Worm (Caenorhabditis elegans) whole organism, L4 larva: ENCODE data around the gene ttr-48.

Source experiments
- F10B5.3 ChIP-seq: sonication (generic microtip); optimal IDR thresholded peaks from 2 replicates; lab custom pipeline; 2016; ENCODE audit warnings: mild to moderate bottlenecking, missing genetic modification characterization, missing compliant biosample characterization
- R02D3.7 ChIP-seq: fragments of 150-350 bp; sonication (generic microtip); optimal IDR thresholded peaks from 3 replicates; lab custom pipeline; 2014; ENCODE audit warnings: missing biosample characterization, missing genetic modification characterization
- T20F7.1 ChIP-seq: fragments of 200-800 bp; sonication (Bioruptor generic); optimal IDR thresholded peaks from 2 replicates; lab custom pipeline; 2018; ENCODE audit warnings: mild to moderate bottlenecking, missing genetic modification characterization, missing compliant biosample characterization
- Y105C5A.15 ChIP-seq: fragments of 200-800 bp; sonication (Bioruptor generic); IDR thresholded peaks from 2 replicates; pipeline ENCODE4 v1.3.6; 2022; ENCODE audit warnings: missing genetic modification characterization, missing compliant biosample characterization
- Y48G9A.11 ChIP-seq: fragments of 200-800 bp; sonication (Bioruptor generic); IDR thresholded peaks from 2 replicates; pipeline ENCODE4 v1.3.6; 2022; ENCODE audit warnings: missing genetic modification reagents, missing genetic modification characterization, missing compliant biosample characterization
- Y75B8A.6 ChIP-seq: fragments of 200-800 bp; sonication (Bioruptor generic); IDR thresholded peaks from 2 replicates; pipeline ENCODE4 v1.3.6; 2022; ENCODE audit warnings: missing genetic modification reagents, missing genetic modification characterization, missing compliant biosample characterization
- ZK337.2 ChIP-seq: fragments of 200-800 bp; sonication (Bioruptor generic); IDR thresholded peaks from 2 replicates; pipeline ENCODE4 v1.3.6; 2022; ENCODE audit warnings: missing genetic modification reagents, missing genetic modification characterization, missing compliant biosample characterization
- ZK546.5 ChIP-seq, 2 experiments: sonication (generic microtip); optimal IDR thresholded peaks; 2 replicates each; lab custom pipeline; 2017; ENCODE audit warnings: missing biosample characterization in 2 of 2, missing genetic modification characterization in 2 of 2
- aha-1 ChIP-seq: fragments of 150-350 bp; peaks from one replicate; lab custom pipeline; 2014; ENCODE audit warnings: missing biosample characterization, missing genetic modification characterization
- attf-4 ChIP-seq: sonication (generic microtip); optimal IDR thresholded peaks from 3 replicates; lab custom pipeline; 2017; ENCODE audit warnings: missing biosample characterization, missing genetic modification characterization
- ceh-32 ChIP-seq: sonication (generic microtip); optimal IDR thresholded peaks from 2 replicates; lab custom pipeline; 2016; ENCODE audit warnings: mild to moderate bottlenecking, missing genetic modification characterization, missing compliant biosample characterization; ENCODE audit not compliant: poor library complexity
- ceh-62 ChIP-seq: sonication (generic microtip); optimal IDR thresholded peaks from 2 replicates; lab custom pipeline; 2017; ENCODE audit warnings: missing biosample characterization, missing genetic modification characterization
- daf-16 ChIP-seq, 3 experiments: sonication (generic microtip); optimal IDR thresholded peaks; 2 replicates each; lab custom pipeline; 2016 to 2017; ENCODE audit warnings: missing genetic modification characterization in 3 of 3, missing genetic modification reagents in 3 of 3, mild to moderate bottlenecking in 2 of 3, missing compliant biosample characterization in 2 of 3, missing biosample characterization in 1 of 3, moderate library complexity in 1 of 3
- dmd-8 ChIP-seq: fragments of 200-800 bp; sonication (Bioruptor generic); IDR thresholded peaks from 2 replicates; pipeline ENCODE4 v1.3.6; 2022; ENCODE audit warnings: missing genetic modification characterization, missing compliant biosample characterization
- duxl-1 ChIP-seq: sonication (generic microtip); optimal IDR thresholded peaks from 2 replicates; lab custom pipeline; 2016; ENCODE audit warnings: mild to moderate bottlenecking, missing genetic modification characterization, moderate library complexity, missing compliant biosample characterization; ENCODE audit not compliant: poor library complexity
- egl-27 ChIP-seq: sonication (generic microtip); optimal IDR thresholded peaks from 3 replicates; lab custom pipeline; 2017; ENCODE audit warnings: missing biosample characterization, missing genetic modification reagents, missing genetic modification characterization
- egl-43 ChIP-seq: fragments of 200-800 bp; sonication (Bioruptor generic); IDR thresholded peaks from 2 replicates; pipeline ENCODE4 v1.3.6; 2022; ENCODE audit warnings: missing genetic modification reagents, missing genetic modification characterization, missing compliant biosample characterization
- fkh-10 ChIP-seq: fragments of 150-350 bp; optimal IDR thresholded peaks from 2 replicates; lab custom pipeline; 2014; ENCODE audit warnings: missing biosample characterization, missing genetic modification reagents, missing genetic modification characterization
- gei-8 ChIP-seq: fragments of 200-800 bp; sonication (Bioruptor generic); optimal IDR thresholded peaks from 2 replicates; lab custom pipeline; 2018; ENCODE audit warnings: mild to moderate bottlenecking, missing genetic modification characterization, missing compliant biosample characterization
- hif-1 ChIP-seq, 2 experiments: sonication (generic microtip); optimal IDR thresholded peaks; 2 replicates each; lab custom pipeline; 2016 to 2017; ENCODE audit warnings: missing compliant biosample characterization in 2 of 2, missing genetic modification characterization in 2 of 2, missing genetic modification reagents in 2 of 2, missing genotype in 2 of 2, mild to moderate bottlenecking in 1 of 2
- hmg-1.1 ChIP-seq: fragments of 200-800 bp; sonication (Bioruptor generic); IDR thresholded peaks from 2 replicates; pipeline ENCODE4 v1.3.6; 2022; ENCODE audit warnings: missing genetic modification reagents, missing genetic modification characterization, missing compliant biosample characterization
- lin-1 ChIP-seq: fragments of 200-800 bp; sonication (Bioruptor generic); IDR thresholded peaks from 2 replicates; pipeline ENCODE4 v1.3.6; 2022; ENCODE audit warnings: missing genetic modification reagents, missing genetic modification characterization, missing compliant biosample characterization
- lin-13 ChIP-seq: fragments of 150-350 bp; optimal IDR thresholded peaks from 2 replicates; lab custom pipeline; 2014; ENCODE audit warnings: missing biosample characterization, missing genetic modification reagents, missing genetic modification characterization
- lin-15B ChIP-seq: fragments of 150-350 bp; sonication (generic microtip); optimal IDR thresholded peaks from 3 replicates; lab custom pipeline; 2014; ENCODE audit warnings: missing biosample characterization, missing genetic modification characterization
- lin-29 ChIP-seq: fragments of 200-800 bp; sonication (Bioruptor generic); IDR thresholded peaks from 2 replicates; pipeline ENCODE4 v1.3.6; 2022; ENCODE audit warnings: missing genetic modification reagents, missing genetic modification characterization, missing compliant biosample characterization
- lin-39 ChIP-seq: fragments of 150-350 bp; optimal IDR thresholded peaks from 2 replicates; lab custom pipeline; 2014; ENCODE audit warnings: missing biosample characterization, missing genetic modification reagents, missing genetic modification characterization
- lir-3 ChIP-seq: sonication (generic microtip); optimal IDR thresholded peaks from 2 replicates; lab custom pipeline; 2016; ENCODE audit warnings: mild to moderate bottlenecking, missing genetic modification characterization, missing compliant biosample characterization
- lsy-2 ChIP-seq, 2 experiments: fragments of 150-350 bp in 1 of 2; sonication (generic microtip) in 1 of 2; optimal IDR thresholded peaks; 2 replicates each; lab custom pipeline; 2014 to 2017; ENCODE audit warnings: missing biosample characterization in 2 of 2, missing genetic modification characterization in 2 of 2
- madf-5 ChIP-seq, 2 experiments: fragments of 200-800 bp; sonication (Bioruptor generic); IDR thresholded peaks; 2 replicates each; pipeline ENCODE4 v1.3.6; 2022; ENCODE audit warnings: missing compliant biosample characterization in 2 of 2, missing genetic modification characterization in 2 of 2
- madf-9 ChIP-seq: fragments of 200-800 bp; sonication (Bioruptor generic); conservative IDR thresholded peaks from 2 replicates; pipeline ENCODE4 v1.3.6; 2022; ENCODE audit warnings: missing genetic modification reagents, missing genetic modification characterization, missing compliant biosample characterization
- mdl-1 ChIP-seq, 2 experiments: fragments of 150-350 bp in 1 of 2; sonication (generic microtip) in 1 of 2; optimal IDR thresholded peaks; 2 replicates each; lab custom pipeline; 2014 to 2017; ENCODE audit warnings: missing biosample characterization in 2 of 2, missing genetic modification characterization in 2 of 2
- mes-2 ChIP-seq: sonication (generic microtip); optimal IDR thresholded peaks from 2 replicates; lab custom pipeline; 2016; ENCODE audit warnings: missing genotype, mild to moderate bottlenecking, missing genetic modification characterization, missing compliant biosample characterization; ENCODE audit not compliant: poor library complexity, severe bottlenecking
- nhr-111 ChIP-seq: fragments of 200-800 bp; sonication (Bioruptor generic); optimal IDR thresholded peaks from 2 replicates; lab custom pipeline; 2018; ENCODE audit warnings: mild to moderate bottlenecking, missing genetic modification characterization, missing compliant biosample characterization
- nhr-41 ChIP-seq: fragments of 200-800 bp; sonication (Bioruptor generic); IDR thresholded peaks from 2 replicates; pipeline ENCODE4 v1.3.6; 2022; ENCODE audit warnings: missing genetic modification reagents, missing genetic modification characterization, missing compliant biosample characterization
- nhr-42 ChIP-seq: fragments of 200-800 bp; sonication (Bioruptor generic); IDR thresholded peaks from 2 replicates; pipeline ENCODE4 v1.3.6; 2022; ENCODE audit warnings: missing genetic modification characterization, missing compliant biosample characterization
- nhr-48 ChIP-seq: sonication (generic microtip); optimal IDR thresholded peaks from 2 replicates; lab custom pipeline; 2016; ENCODE audit warnings: mild to moderate bottlenecking, missing genetic modification characterization, missing compliant biosample characterization
- nhr-6 ChIP-seq: fragments of 150-350 bp; optimal IDR thresholded peaks from 2 replicates; lab custom pipeline; 2014; ENCODE audit warnings: missing biosample characterization, missing genetic modification characterization
- nhr-76 ChIP-seq: fragments of 150-350 bp; optimal IDR thresholded peaks from 2 replicates; lab custom pipeline; 2014; ENCODE audit warnings: missing biosample characterization, missing genetic modification characterization
- php-3 ChIP-seq: fragments of 200-800 bp; sonication (Bioruptor generic); IDR thresholded peaks from 2 replicates; pipeline ENCODE4 v1.3.6; 2022; ENCODE audit warnings: missing genetic modification reagents, missing genetic modification characterization, missing compliant biosample characterization
- set-16 ChIP-seq: fragments of 200-800 bp; sonication (Bioruptor generic); IDR thresholded peaks from 2 replicates; pipeline ENCODE4 v1.3.6; 2022; ENCODE audit warnings: missing genetic modification reagents, missing genetic modification characterization, missing compliant biosample characterization
- snpc-4 ChIP-seq: fragments of 150-350 bp; optimal IDR thresholded peaks from 2 replicates; lab custom pipeline; 2014; ENCODE audit warnings: missing biosample characterization, missing genetic modification characterization
- spr-1 ChIP-seq: sonication (generic microtip); optimal IDR thresholded peaks from 2 replicates; lab custom pipeline; 2016; ENCODE audit warnings: mild to moderate bottlenecking, missing genetic modification characterization, missing compliant biosample characterization
- spr-3 ChIP-seq: fragments of 200-800 bp; sonication (Bioruptor generic); optimal IDR thresholded peaks from 2 replicates; lab custom pipeline; 2018; ENCODE audit warnings: mild to moderate bottlenecking, missing genetic modification characterization, missing compliant biosample characterization
- unc-62 ChIP-seq, 3 experiments: fragments of 150-350 bp in 1 of 3; sonication (generic microtip); optimal IDR thresholded peaks in 2 of 3; peaks in 1 of 3; 1 replicate in 1 of 3; 2 replicates in 2 of 3; lab custom pipeline; 2014 to 2017; ENCODE audit warnings: missing biosample characterization in 3 of 3, missing genetic modification characterization in 3 of 3, missing genetic modification reagents in 3 of 3, missing genotype in 1 of 3
- zfp-3 ChIP-seq: fragments of 200-800 bp; sonication (Bioruptor generic); conservative IDR thresholded peaks from 2 replicates; pipeline ENCODE4 v1.3.6; 2022; ENCODE audit warnings: missing genetic modification reagents, missing genetic modification characterization, missing compliant biosample characterization
- zip-11 ChIP-seq: fragments of 200-800 bp; sonication (Bioruptor generic); IDR thresholded peaks from 2 replicates; pipeline ENCODE4 v1.3.6; 2022; ENCODE audit warnings: missing genetic modification characterization, missing compliant biosample characterization

The ttr-48 gene

ce11 chrX:3824907-3825689 lies 17.1 kb downstream of the ttr-48 start (continued):
- TF ChIP-seq T20F7.1 (GFP tag; lab: Kevin White, UChicago) (peak; percentile 30), nhr-111 (GFP tag; lab: Kevin White, UChicago) (no peak), Y48G9A.11 (no peak), unc-62 (GFP tag; optimal IDR thresholded peaks at IDR 0.05 in 1 of 2; lab: Kevin White, UChicago) (peak in 1 of 2 experiments; percentile 95), unc-62 (tag; optimal IDR thresholded peaks at IDR 0.05; lab: Kevin White, UChicago) (no peak), aha-1 (tag; lab: Kevin White, UChicago) (no peak), ZK546.5 (tag; optimal IDR thresholded peaks at IDR 0.05; lab: Kevin White, UChicago) (no peak), F10B5.3 (tag; lab: Kevin White, UChicago) (no peak), ceh-62 (no peak)
- TF ChIP-seq, all 104 proteins: peak for 10

ce11 chrX:3824443-3824842 lies 17.8 kb downstream of the ttr-48 start:
- TF ChIP-seq lir-3 (tag; lab: Kevin White, UChicago): no peak
- TF ChIP-seq egl-27 (tag; lab: Kevin White, UChicago): no peak
- no peak for TF ChIP-seq lin-39 (tag; lab: Kevin White, UChicago)
- TF ChIP-seq T20F7.1 (GFP tag; lab: Kevin White, UChicago): no peak
- no peak for TF ChIP-seq nhr-6 (tag; lab: Kevin White, UChicago)
- no peak for TF ChIP-seq zfp-3 (GFP tag; lab: Robert Waterston, UW)
- TF ChIP-seq hif-1 (tag; optimal IDR thresholded peaks at IDR 0.05; lab: Kevin White, UChicago): no peak
- no peak for TF ChIP-seq madf-5 (GFP tag; IDR thresholded peaks at IDR 0.05; lab: Robert Waterston, UW)
- TF ChIP-seq attf-4 (tag; lab: Kevin White, UChicago): no peak
- no peak for TF ChIP-seq nhr-42 (GFP tag; lab: Robert Waterston, UW)
- TF ChIP-seq fkh-10 (GFP tag; lab: Kevin White, UChicago): no peak
- TF ChIP-seq spr-3 (GFP tag; lab: Kevin White, UChicago): no peak
- TF ChIP-seq ceh-32: no peak
- no peak for TF ChIP-seq ZK337.2 (GFP tag; lab: Robert Waterston, UW)
- TF ChIP-seq daf-16 (GFP tag; optimal IDR thresholded peaks at IDR 0.05; lab: Kevin White, UChicago): no peak
- TF ChIP-seq daf-16 (tag; optimal IDR thresholded peaks at IDR 0.05; lab: Kevin White, UChicago): no peak
- no peak for TF ChIP-seq snpc-4 (tag; lab: Kevin White, UChicago)
- TF ChIP-seq lin-29: peak; percentile 47; the same call in 1 of the 2 replicates
- no peak for TF ChIP-seq Y48G9A.11
- TF ChIP-seq hmg-1.1: no peak
- no peak for TF ChIP-seq unc-62 (GFP tag; optimal IDR thresholded peaks at IDR 0.05 in 1 of 2; lab: Kevin White, UChicago)
- TF ChIP-seq unc-62 (tag; optimal IDR thresholded peaks at IDR 0.05; lab: Kevin White, UChicago): no peak
- no peak for TF ChIP-seq mdl-1 (tag; optimal IDR thresholded peaks at IDR 0.05; lab: Kevin White, UChicago)
- TF ChIP-seq nhr-111 (GFP tag; lab: Kevin White, UChicago): no peak
- no peak for TF ChIP-seq gei-8 (GFP tag; lab: Kevin White, UChicago)
- no peak for TF ChIP-seq Y105C5A.15 (GFP tag; lab: Robert Waterston, UW)
- no peak for TF ChIP-seq Y75B8A.6 (GFP tag; lab: Robert Waterston, UW)
- TF ChIP-seq mes-2 (tag; lab: Kevin White, UChicago): no peak
- TF ChIP-seq zip-11 (GFP tag; lab: Robert Waterston, UW): no peak
- 0 out of 2 replicates have a peak, but pooled peaks have one; percentile 40 for TF ChIP-seq egl-43
- no peak for TF ChIP-seq duxl-1 (tag; lab: Kevin White, UChicago)
- no peak for TF ChIP-seq php-3 (GFP tag; lab: Robert Waterston, UW)
- TF ChIP-seq dmd-8: no peak
- TF ChIP-seq nhr-48 (tag; lab: Kevin White, UChicago): peak; percentile 2
- no peak for TF ChIP-seq R02D3.7
- TF ChIP-seq ceh-62: no peak
- no peak for TF ChIP-seq lin-1
- TF ChIP-seq lin-15B (tag; lab: Kevin White, UChicago): no peak
- TF ChIP-seq lin-13 (GFP tag; lab: Kevin White, UChicago): no peak
- TF ChIP-seq madf-9: peak; percentile 71; the same call in 1 of the 2 replicates
- TF ChIP-seq nhr-41 (GFP tag; lab: Robert Waterston, UW): no peak
- TF ChIP-seq lsy-2 (tag; optimal IDR thresholded peaks at IDR 0.05; lab: Kevin White, UChicago): no peak
- TF ChIP-seq spr-1: no peak
- TF ChIP-seq set-16 (GFP tag; lab: Robert Waterston, UW): peak; percentile 74
- TF ChIP-seq nhr-76: no peak
